Worm (Caenorhabditis elegans) whole organism, L1 larva: Measurements from ENCODE around the gene R02D5.24.

Experiments
- Y116A8C.19 ChIP-seq: sonication (generic microtip); optimal IDR thresholded peaks from 2 replicates; lab custom pipeline; 2016; ENCODE audit warnings: missing compliant biosample characterization, missing genetic modification characterization, borderline replicate concordance
- ceh-82 ChIP-seq, 3 experiments: fragments of 150-350 bp in 1 of 3; sonication (generic microtip) in 2 of 3; optimal IDR thresholded peaks; 2 replicates each; lab custom pipeline; 2014 to 2017; ENCODE audit warnings: missing biosample characterization in 3 of 3, missing genetic modification characterization in 3 of 3
- grh-1 ChIP-seq: fragments of 200-800 bp; sonication (Bioruptor generic); IDR thresholded peaks from 2 replicates; pipeline ENCODE4 v1.3.6; 2022; ENCODE audit warnings: missing genetic modification reagents, missing genetic modification characterization, missing compliant biosample characterization
- lin-39 ChIP-seq: fragments of 150-350 bp; optimal IDR thresholded peaks from 2 replicates; lab custom pipeline; 2014; ENCODE audit warnings: missing biosample characterization, missing genetic modification reagents, missing genetic modification characterization
- nhr-28 ChIP-seq: fragments of 150-350 bp; optimal IDR thresholded peaks from 2 replicates; lab custom pipeline; 2014; ENCODE audit warnings: missing biosample characterization, missing genetic modification characterization
- skn-1 ChIP-seq: fragments of 150-350 bp; optimal IDR thresholded peaks from 2 replicates; lab custom pipeline; 2014; ENCODE audit warnings: missing biosample characterization, missing genetic modification characterization
- snpc-4 ChIP-seq: fragments of 150-350 bp; optimal IDR thresholded peaks from 2 replicates; lab custom pipeline; 2014; ENCODE audit warnings: missing biosample characterization, missing genetic modification characterization

DNA sequence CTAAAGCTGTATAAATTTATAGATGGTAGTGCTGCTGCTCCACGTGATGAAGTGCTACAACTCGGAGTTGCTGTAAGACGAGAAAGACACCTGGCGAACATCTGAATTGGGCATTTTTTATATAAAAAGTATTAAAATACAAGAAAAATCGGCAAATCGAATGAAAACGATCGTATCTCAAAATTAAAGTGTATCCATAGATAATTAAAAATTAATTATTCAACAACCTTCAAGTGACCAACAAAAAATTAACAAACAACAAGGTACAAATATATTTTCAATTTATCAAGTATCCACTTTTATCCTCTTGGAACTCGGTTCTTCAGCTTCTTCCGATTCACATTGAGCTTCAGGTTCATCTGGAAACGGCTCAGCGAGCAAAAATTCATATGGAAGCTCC lies 18.1 kb downstream of the R02D5.24 start, which contains the start of gene R02D5.8:
- TF ChIP-seq grh-1 (GFP tag; lab: Robert Waterston, UW) = no peak
- TF ChIP-seq lin-39 (tag; lab: Kevin White, UChicago) = no peak
- no peak for TF ChIP-seq snpc-4 (tag; lab: Kevin White, UChicago)
- TF ChIP-seq skn-1 (tag; lab: Kevin White, UChicago) = no peak
- no peak for TF ChIP-seq ceh-82 (tag; optimal IDR thresholded peaks at IDR 0.05; lab: Kevin White, UChicago)
- TF ChIP-seq Y116A8C.19 (tag; lab: Kevin White, UChicago) = no peak
- TF ChIP-seq nhr-28 (tag; lab: Kevin White, UChicago) = no peak
